Worm (Caenorhabditis elegans) whole organism, L4 larva: Measurements from ENCODE around the gene ndus-8.

Experiments
- ZK546.5 ChIP-seq, 2 experiments: sonication (generic microtip); optimal IDR thresholded peaks; 2 replicates each; lab custom pipeline; 2017; ENCODE audit warnings: missing biosample characterization in 2 of 2, missing genetic modification characterization in 2 of 2
- cey-2 ChIP-seq: sonication (generic microtip); optimal IDR thresholded peaks from 3 replicates; lab custom pipeline; 2017; ENCODE audit warnings: missing genetic modification characterization, mild to moderate bottlenecking, missing compliant biosample characterization, antibody characterized with exemption, borderline replicate concordance; ENCODE audit not compliant: insufficient read depth
- egl-27 ChIP-seq: sonication (generic microtip); optimal IDR thresholded peaks from 3 replicates; lab custom pipeline; 2017; ENCODE audit warnings: missing biosample characterization, missing genetic modification reagents, missing genetic modification characterization
- hlh-30 ChIP-seq: sonication (generic microtip); optimal IDR thresholded peaks from 2 replicates; lab custom pipeline; 2017; ENCODE audit warnings: antibody characterized with exemption, mild to moderate bottlenecking, missing genetic modification characterization, missing compliant biosample characterization; ENCODE audit not compliant: insufficient read depth
- mdl-1 ChIP-seq, 2 experiments: fragments of 150-350 bp in 1 of 2; sonication (generic microtip) in 1 of 2; optimal IDR thresholded peaks; 2 replicates each; lab custom pipeline; 2014 to 2017; ENCODE audit warnings: missing biosample characterization in 2 of 2, missing genetic modification characterization in 2 of 2
- nhr-10 ChIP-seq: fragments of 150-350 bp; optimal IDR thresholded peaks from 2 replicates; lab custom pipeline; 2014; ENCODE audit warnings: missing biosample characterization, missing genetic modification characterization
- nhr-28 ChIP-seq: fragments of 150-350 bp; optimal IDR thresholded peaks from 2 replicates; lab custom pipeline; 2014; ENCODE audit warnings: missing biosample characterization, missing genetic modification characterization
- nhr-76 ChIP-seq: fragments of 150-350 bp; optimal IDR thresholded peaks from 2 replicates; lab custom pipeline; 2014; ENCODE audit warnings: missing biosample characterization, missing genetic modification characterization

DNA sequence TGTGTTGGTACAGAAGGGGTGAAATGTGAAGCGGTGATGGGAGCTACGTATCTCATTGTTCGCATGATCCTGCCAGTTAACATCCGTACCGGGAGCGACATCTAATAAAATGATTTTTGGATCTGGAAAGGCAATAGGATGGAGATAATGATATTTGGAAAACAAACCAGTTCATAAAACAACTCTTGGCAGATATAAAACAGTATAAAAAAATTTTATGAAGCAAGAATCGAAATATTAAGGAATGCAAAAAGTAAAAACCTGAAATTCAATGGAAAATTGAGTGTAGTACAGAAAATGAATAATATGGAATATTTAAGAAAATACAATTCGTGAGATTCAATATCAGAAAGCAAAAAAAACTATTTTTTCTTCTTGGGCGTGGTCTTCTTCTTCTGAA, 7.4 kb downstream of the ndus-8 start, which contains the start of gene hsp-75:
- TF ChIP-seq ZK546.5 (tag; optimal IDR thresholded peaks at IDR 0.05; lab: Kevin White, UChicago), result no peak
- no peak for TF ChIP-seq nhr-10 (tag; lab: Kevin White, UChicago)
- TF ChIP-seq nhr-28 (tag; lab: Kevin White, UChicago), result no peak
- TF ChIP-seq cey-2 (tag; lab: Kevin White, UChicago), result no peak
- no peak for TF ChIP-seq egl-27
- no peak for TF ChIP-seq nhr-76
- no peak for TF ChIP-seq hlh-30
- no peak for TF ChIP-seq mdl-1 (tag; optimal IDR thresholded peaks at IDR 0.05; lab: Kevin White, UChicago)
